Fruit fly (Drosophila melanogaster): ENCODE measurements around the gene CG10185.

DNA sequence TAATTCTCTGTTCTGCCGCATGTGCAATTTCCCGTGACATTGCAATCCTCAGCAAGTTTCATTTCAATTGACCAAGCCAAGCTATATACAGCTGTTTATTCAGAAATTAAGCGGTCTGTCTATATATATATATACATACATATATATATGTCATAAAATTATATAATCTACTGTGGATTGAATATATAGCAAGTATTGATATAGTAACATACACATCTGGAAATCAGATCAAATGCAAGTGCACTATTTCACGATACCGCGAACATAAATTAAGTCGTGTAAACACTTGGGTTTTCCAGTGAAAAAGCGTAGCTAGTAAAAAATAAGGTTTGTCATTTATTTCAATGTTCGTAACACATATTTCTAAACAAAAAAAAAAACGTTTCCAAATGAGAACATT lies 21.4 kb downstream of the CG10185 start, which contains the start of gene Jhbp5:
- no peak for TF ChIP-seq h (optimal IDR thresholded peaks at IDR 0.05)
- no peak for TF ChIP-seq insv (optimal IDR thresholded peaks at IDR 0.05)
- TF ChIP-seq psq (optimal IDR thresholded peaks at IDR 0.05): no peak
- TF ChIP-seq Sin3A (optimal IDR thresholded peaks at IDR 0.05): no peak
- no peak for TF ChIP-seq Myc (optimal IDR thresholded peaks at IDR 0.05)
- no peak for TF ChIP-seq ttk (optimal IDR thresholded peaks at IDR 0.05)

All from Kc167 (cell line).